Fruit fly (Drosophila melanogaster): ENCODE measurements around the gene Rab27.

Gene Rab27

DNA sequence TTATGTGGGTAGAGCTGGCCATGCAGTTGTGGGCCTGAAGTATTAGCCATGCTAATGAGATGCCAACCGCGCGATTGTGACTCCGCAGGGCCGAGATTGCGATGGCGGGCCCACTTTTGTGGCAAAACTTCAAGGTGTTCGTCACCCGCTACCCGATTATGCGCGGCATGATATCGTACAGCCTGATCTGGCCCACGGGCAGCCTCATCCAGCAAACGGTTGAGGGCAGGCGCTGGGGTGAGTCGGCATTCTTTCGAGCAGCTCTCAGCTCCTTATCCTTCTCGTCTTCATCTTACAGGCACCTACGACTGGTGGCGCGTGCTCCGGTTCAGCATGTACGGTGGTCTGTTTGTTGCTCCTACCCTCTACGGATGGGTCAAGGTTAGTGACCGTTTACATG is 7.1 kb downstream of the Rab27 start, which contains the start of gene CG32808:
TSS of gene CG32808 (minus strand) at position 101 of the 400 bp plus-strand sequence.
- no peak for TF ChIP-seq h (optimal IDR thresholded peaks at IDR 0.05)
- TF ChIP-seq ttk (optimal IDR thresholded peaks at IDR 0.05), result no peak
- no peak for TF ChIP-seq psq (optimal IDR thresholded peaks at IDR 0.05)
- no peak for TF ChIP-seq Myc (optimal IDR thresholded peaks at IDR 0.05)
- no peak for TF ChIP-seq insv (optimal IDR thresholded peaks at IDR 0.05)
- no peak for TF ChIP-seq Sin3A (optimal IDR thresholded peaks at IDR 0.05)

DNA sequence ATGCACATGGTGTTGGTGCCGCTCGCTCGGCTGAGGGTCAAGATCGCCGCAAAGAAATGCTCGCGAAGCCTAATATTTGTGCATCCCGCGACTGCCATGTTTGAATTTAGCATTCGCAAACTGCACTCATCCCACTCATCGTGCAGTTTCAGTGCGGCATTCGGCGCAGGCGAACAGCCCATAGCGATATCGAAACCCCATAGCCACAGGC is 9.5 kb downstream of the Rab27 start, which contains the start of gene CG14778:
TSS of gene CG14778 (plus strand) at position 112 of the 211 bp plus-strand sequence.
- no peak for TF ChIP-seq insv (optimal IDR thresholded peaks at IDR 0.05)
- no peak for TF ChIP-seq Myc (optimal IDR thresholded peaks at IDR 0.05)
- TF ChIP-seq Sin3A (optimal IDR thresholded peaks at IDR 0.05), result no peak
- no peak for TF ChIP-seq ttk (optimal IDR thresholded peaks at IDR 0.05)
- TF ChIP-seq psq (optimal IDR thresholded peaks at IDR 0.05), result no peak
- TF ChIP-seq h (optimal IDR thresholded peaks at IDR 0.05), result no peak

DNA sequence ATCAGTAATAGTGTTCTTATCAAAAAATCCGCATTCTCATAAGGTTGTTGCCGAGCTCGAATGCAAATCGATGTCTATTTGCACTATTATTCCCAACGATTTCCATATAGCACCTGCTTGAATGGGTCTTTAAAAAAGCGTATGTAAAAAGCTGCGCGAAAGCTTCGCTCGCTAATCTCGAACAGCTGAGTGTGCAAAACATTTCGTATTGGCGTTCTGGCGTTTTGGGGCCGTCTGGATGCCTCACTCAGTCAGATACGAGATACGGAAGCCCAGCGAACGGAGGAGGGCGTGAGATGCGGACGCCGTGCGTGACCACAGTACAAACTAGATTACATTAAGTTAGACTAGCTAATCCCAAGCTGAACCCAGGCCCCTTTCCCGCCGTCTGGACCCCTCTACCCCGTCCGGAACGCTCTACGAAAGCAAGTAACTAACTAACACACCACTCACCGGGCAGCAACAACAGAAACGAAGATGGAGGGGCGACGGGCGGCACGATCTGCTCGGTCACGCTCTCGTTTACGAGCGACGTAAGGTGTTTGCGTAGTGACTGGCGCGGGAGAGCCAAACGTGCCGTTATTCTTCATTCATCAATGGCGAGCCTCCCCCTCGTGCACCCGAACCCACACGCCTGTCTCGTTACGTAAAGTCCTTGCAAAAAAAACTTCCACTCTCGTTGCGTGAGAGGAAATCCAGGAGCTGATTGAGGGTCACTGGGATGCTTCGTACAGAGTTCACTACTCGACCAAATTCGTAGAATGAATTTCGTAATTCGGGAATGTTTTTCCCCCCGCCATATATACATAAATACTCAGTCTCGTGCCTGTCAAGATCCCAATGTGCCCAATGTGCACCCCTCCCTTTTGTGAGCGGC is 10.0 kb downstream of the Rab27 start:
- TF ChIP-seq insv (optimal IDR thresholded peaks at IDR 0.05), result no peak
- TF ChIP-seq ttk (optimal IDR thresholded peaks at IDR 0.05), result no peak
- TF ChIP-seq h (optimal IDR thresholded peaks at IDR 0.05), result no peak
- TF ChIP-seq Myc (optimal IDR thresholded peaks at IDR 0.05), result no peak
- no peak for TF ChIP-seq psq (optimal IDR thresholded peaks at IDR 0.05)
- no peak for TF ChIP-seq Sin3A (optimal IDR thresholded peaks at IDR 0.05)

DNA sequence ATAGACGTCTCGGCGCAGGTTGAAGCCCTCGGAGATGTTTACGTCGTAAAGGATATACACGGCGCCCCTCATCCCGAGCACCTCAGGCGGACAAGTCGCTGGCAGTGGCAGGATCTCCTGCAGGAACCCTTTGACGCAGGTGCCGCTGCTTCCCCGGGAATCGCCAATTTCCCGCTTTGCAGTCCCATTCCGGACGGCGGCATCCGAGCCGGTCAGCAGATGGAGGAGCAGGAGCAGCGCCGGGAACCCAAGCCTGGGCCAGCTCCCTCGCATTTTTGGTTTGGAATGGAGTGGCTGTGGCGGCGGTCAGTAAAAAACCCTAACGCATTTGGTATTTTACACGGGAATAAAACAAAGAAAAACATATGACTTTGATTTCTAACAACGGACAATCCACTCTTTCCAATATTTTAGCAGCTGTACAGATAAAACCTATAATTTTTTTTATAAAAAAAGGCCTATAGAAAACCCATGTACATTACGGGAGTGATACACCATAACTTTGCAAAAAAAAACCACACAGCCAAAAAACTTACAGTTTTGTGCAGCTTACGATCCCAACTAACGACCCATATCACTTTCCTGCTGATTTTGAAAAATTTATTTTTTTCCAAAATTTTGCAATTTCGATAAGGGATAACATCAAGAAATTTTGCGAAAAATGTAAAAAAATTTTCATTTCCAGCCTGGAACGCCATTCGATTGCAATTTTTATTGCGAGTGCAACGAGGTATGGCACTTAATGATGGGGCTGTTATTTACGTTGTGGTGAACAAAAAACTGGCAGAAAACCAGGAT is 10.9 kb downstream of the Rab27 start, which contains the start of the genes O-fut2 and CG14777:
TSS of gene O-fut2 (minus strand) at position 290 of the 798 bp plus-strand sequence.
TSS of gene CG14777 (plus strand) at position 428 of the 798 bp plus-strand sequence.
- no peak for TF ChIP-seq insv (optimal IDR thresholded peaks at IDR 0.05)
- TF ChIP-seq psq (optimal IDR thresholded peaks at IDR 0.05), result no peak
- no peak for TF ChIP-seq Myc (optimal IDR thresholded peaks at IDR 0.05)
- no peak for TF ChIP-seq h (optimal IDR thresholded peaks at IDR 0.05)
- no peak for TF ChIP-seq Sin3A (optimal IDR thresholded peaks at IDR 0.05)
- no peak for TF ChIP-seq ttk (optimal IDR thresholded peaks at IDR 0.05)

DNA sequence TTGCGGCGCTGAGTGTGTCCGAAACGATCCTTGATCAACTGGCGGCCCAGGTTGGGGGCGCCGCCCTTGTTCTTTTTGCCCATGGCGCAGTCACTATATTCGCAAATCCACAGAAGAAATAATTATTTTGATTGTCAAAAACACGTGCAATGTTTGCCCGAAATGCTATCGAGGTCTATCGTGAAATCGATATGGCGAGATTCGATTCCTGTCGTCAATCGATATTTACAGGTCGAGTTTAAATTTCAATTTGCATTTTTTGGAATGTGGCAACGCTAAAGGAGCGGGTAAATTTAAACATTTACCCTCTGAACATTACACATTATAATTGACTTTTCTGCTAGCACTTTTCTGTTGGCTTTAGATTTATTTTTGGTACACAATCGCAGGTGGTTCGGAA is 12.7 kb downstream of the Rab27 start, which contains the start of gene Ns3:
TSS of gene Ns3 (minus strand) at position 188 of the 400 bp plus-strand sequence.
- TF ChIP-seq psq (optimal IDR thresholded peaks at IDR 0.05), result no peak
- no peak for TF ChIP-seq ttk (optimal IDR thresholded peaks at IDR 0.05)
- TF ChIP-seq Sin3A (optimal IDR thresholded peaks at IDR 0.05), result no peak
- TF ChIP-seq h (optimal IDR thresholded peaks at IDR 0.05), result no peak
- no peak for TF ChIP-seq insv (optimal IDR thresholded peaks at IDR 0.05)
- TF ChIP-seq Myc (optimal IDR thresholded peaks at IDR 0.05), result no peak

DNA sequence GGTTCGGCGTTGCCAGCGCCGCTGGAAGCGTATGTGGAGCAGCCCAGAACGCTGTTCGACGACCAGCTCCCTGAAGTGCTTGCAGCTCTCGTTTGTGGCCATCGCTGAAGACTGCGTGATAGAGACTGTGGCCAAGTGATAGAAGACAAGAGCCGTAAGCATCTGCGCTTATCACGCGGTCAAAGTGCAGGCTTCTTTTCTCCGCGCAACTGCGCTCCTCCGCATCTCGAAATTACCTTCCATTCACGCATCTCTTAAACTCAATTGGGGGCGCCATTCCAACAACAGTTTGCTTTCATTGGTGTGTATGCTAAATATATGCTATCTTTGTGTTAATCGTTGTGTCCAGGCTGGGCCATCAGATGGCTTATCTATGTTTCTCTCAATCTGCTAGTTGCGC is 15.2 kb downstream of the Rab27 start, which contains the start of gene CG14787:
TSS of gene CG14787 (minus strand) at position 133 of the 400 bp plus-strand sequence.
- TF ChIP-seq ttk (optimal IDR thresholded peaks at IDR 0.05), result no peak
- no peak for TF ChIP-seq psq (optimal IDR thresholded peaks at IDR 0.05)
- no peak for TF ChIP-seq insv (optimal IDR thresholded peaks at IDR 0.05)
- no peak for TF ChIP-seq Sin3A (optimal IDR thresholded peaks at IDR 0.05)
- no peak for TF ChIP-seq Myc (optimal IDR thresholded peaks at IDR 0.05)
- no peak for TF ChIP-seq h (optimal IDR thresholded peaks at IDR 0.05)

DNA sequence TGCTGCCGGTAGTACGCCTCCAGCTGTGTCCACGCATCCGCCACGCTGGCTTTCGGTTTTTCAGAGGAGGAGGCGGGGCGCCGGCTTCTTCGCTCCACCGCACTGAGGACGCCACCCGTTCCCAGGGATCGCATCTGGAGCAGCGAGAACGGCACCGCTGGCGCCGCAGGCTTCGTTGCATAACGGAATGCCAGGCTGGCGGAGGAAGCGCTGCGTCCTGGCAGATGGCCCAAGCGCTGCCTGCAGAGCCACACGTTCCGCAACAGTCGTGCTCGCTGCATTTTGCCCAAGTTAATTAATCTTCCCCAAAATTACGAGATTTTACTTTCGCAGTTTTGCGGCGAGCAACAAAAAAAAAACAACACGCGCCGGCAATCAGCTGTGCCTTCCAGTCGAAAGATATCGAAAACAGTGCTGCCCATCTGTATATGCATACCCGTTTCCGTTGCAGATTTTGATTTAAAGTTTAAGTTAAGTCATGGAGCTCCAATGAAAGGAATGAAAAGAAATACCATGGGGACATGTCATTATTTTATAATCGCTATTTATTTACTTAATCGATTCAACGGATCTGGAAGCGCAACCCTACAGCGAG is 16.4 kb downstream of the Rab27 start, which contains the start of gene Lrpprc2:
TSS of gene Lrpprc2 (minus strand) at position 340 of the 595 bp plus-strand sequence.
- TF ChIP-seq ttk (optimal IDR thresholded peaks at IDR 0.05) (no peak), Sin3A (optimal IDR thresholded peaks at IDR 0.05) (no peak)

DNA sequence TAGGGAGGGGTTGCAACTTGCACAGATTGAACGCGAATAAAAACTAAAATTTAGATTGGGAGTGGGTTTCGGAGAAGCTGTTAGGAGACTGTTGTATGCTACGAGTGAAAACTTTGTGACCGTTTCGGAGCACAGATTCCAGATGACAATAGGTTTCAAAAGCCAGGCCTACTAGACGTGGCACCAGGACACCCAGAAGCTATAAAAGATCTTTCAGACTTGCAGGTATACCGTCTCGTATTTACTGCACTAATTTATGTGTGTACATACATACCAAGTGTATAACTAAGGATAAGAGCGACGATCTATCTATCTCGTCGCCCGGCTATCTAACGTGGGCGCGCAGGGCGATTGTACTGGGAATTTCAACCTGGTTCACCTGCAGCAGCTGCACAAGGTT is 19.8 kb downstream of the Rab27 start, which contains the start of gene CG14785:
TSS of gene CG14785 (minus strand) at position 101 of the 400 bp plus-strand sequence.
- no peak for TF ChIP-seq insv (optimal IDR thresholded peaks at IDR 0.05)

DNA sequence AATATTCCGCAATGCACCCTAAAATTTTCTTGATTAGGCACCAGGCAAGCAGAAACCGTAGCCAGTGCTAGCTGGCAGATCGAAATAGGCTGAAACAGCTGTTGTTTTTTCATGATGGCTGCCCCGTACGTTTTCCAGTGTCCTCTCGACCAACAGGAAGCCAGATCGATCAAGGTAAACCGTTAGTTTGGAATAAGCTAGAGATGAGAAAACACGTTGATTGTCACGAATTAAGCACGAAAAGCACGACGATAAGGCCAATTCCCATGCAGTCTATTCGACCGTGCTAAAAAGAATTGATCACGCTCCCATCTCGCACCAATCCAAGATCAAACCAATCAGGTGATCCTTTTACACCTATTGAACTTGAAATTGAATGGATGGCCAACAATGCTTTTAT is 21.9 kb downstream of the Rab27 start:
- TF ChIP-seq h (optimal IDR thresholded peaks at IDR 0.05), result no peak
- no peak for TF ChIP-seq insv (optimal IDR thresholded peaks at IDR 0.05)
- TF ChIP-seq ttk (optimal IDR thresholded peaks at IDR 0.05), result no peak
- no peak for TF ChIP-seq Sin3A (optimal IDR thresholded peaks at IDR 0.05)

DNA sequence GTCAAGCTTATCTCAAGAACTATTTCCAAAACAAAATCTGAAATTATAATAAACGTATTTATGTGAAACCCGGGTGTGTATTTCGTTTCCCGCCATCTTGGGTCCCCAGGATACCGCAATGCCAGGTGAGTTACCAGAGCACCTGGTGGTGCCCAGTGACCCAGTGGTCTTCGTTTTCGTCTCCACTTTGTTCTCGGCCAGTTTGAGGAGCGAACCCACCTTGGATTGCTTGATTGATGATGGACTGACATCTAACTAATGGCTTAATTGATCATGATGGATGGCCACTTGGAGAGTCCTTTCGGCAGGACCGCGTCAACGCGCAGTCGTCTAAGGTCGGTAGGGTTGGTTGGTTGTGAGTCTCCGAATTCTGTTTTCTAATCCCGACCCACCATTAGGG is 24.6 kb downstream of the Rab27 start, which contains the start of gene Gr2a:
TSS of gene Gr2a (plus strand) at position 301 of the 400 bp plus-strand sequence.
- no peak for TF ChIP-seq Sin3A (optimal IDR thresholded peaks at IDR 0.05)
- TF ChIP-seq h (optimal IDR thresholded peaks at IDR 0.05), result no peak
- no peak for TF ChIP-seq Myc (optimal IDR thresholded peaks at IDR 0.05)
- no peak for TF ChIP-seq psq (optimal IDR thresholded peaks at IDR 0.05)
- TF ChIP-seq ttk (optimal IDR thresholded peaks at IDR 0.05), result no peak
- TF ChIP-seq insv (optimal IDR thresholded peaks at IDR 0.05), result no peak

Data from Kc167 (cell line).